Fruit fly (Drosophila melanogaster) whole organism, embryonic: Measurements from ENCODE around the gene kirre.

ENCODE experiments used
- Adf1 ChIP-seq: fragments of 200-800 bp; sonication (Bioruptor generic); IDR thresholded peaks from 2 replicates; pipeline ENCODE4 v1.3.6; 2022; ENCODE audit warnings: missing biosample characterization, missing genetic modification characterization
- Aef1 ChIP-seq: fragments of 200-800 bp; sonication (Bioruptor generic); IDR thresholded peaks from 3 replicates; pipeline ENCODE4 v1.3.6; 2022; ENCODE audit warnings: missing biosample characterization, missing genetic modification characterization
- Awh ChIP-seq: fragments of 200-800 bp; sonication (Bioruptor generic); IDR thresholded peaks from 2 replicates; pipeline ENCODE4, ENCODE4 v1.3.6; 2022; ENCODE audit warnings: missing biosample characterization, missing genetic modification characterization
- CG10565 ChIP-seq: fragments of 200-800 bp; sonication (Bioruptor generic); optimal IDR thresholded peaks from 3 replicates; lab custom pipeline; 2016; ENCODE audit warnings: missing biosample characterization, mild to moderate bottlenecking, missing genetic modification characterization
- CG11247 ChIP-seq: fragments of 200-800 bp; sonication (Bioruptor generic); IDR thresholded peaks from 2 replicates; pipeline ENCODE4 v1.3.6; 2022; ENCODE audit warnings: missing biosample characterization, missing genetic modification characterization
- CG11398 ChIP-seq: fragments of 200-800 bp; sonication (Bioruptor generic); optimal IDR thresholded peaks from 2 replicates; lab custom pipeline; 2016; ENCODE audit warnings: missing biosample characterization, missing genetic modification characterization
- CG11456 ChIP-seq: fragments of 200-800 bp; sonication (Bioruptor generic); IDR thresholded peaks from 3 replicates; pipeline ENCODE4 v1.3.6; 2022; ENCODE audit warnings: missing biosample characterization, missing genetic modification characterization
- CG12104 ChIP-seq: fragments of 200-800 bp; sonication (Bioruptor generic); optimal IDR thresholded peaks from 3 replicates; lab custom pipeline; 2016; ENCODE audit warnings: missing biosample characterization, missing genetic modification characterization
- CG13775 ChIP-seq: fragments of 200-800 bp; sonication (Bioruptor generic); optimal IDR thresholded peaks from 3 replicates; lab custom pipeline; 2017; ENCODE audit warnings: missing biosample characterization, mild to moderate bottlenecking, missing genetic modification characterization
- CG1602 ChIP-seq: fragments of 200-800 bp; sonication (Bioruptor generic); optimal IDR thresholded peaks from 3 replicates; lab custom pipeline; 2016; ENCODE audit warnings: missing biosample characterization, missing genetic modification characterization
- CG17359 ChIP-seq: fragments of 200-800 bp; sonication (Bioruptor generic); optimal IDR thresholded peaks from 3 replicates; lab custom pipeline; 2018; ENCODE audit warnings: missing biosample characterization, mild to moderate bottlenecking, missing genetic modification characterization, moderate library complexity
- CG2199 ChIP-seq: fragments of 200-800 bp; sonication (Bioruptor generic); IDR thresholded peaks from 3 replicates; pipeline ENCODE4 v1.3.6; 2022; ENCODE audit warnings: missing biosample characterization, missing genetic modification characterization
- CG33213 ChIP-seq: fragments of 200-800 bp; sonication (Bioruptor generic); optimal IDR thresholded peaks from 3 replicates; lab custom pipeline; 2016; ENCODE audit warnings: missing biosample characterization, missing genetic modification characterization
- CG3838 ChIP-seq: fragments of 200-800 bp; sonication (Bioruptor generic); optimal IDR thresholded peaks from 3 replicates; lab custom pipeline; 2016; ENCODE audit warnings: missing biosample characterization, missing genetic modification characterization
- CG6654 ChIP-seq: fragments of 200-800 bp; sonication (Bioruptor generic); optimal IDR thresholded peaks from 2 replicates; lab custom pipeline; 2017; ENCODE audit warnings: missing biosample characterization, mild to moderate bottlenecking, missing genetic modification characterization
- CG6765 ChIP-seq: fragments of 200-800 bp; sonication (Bioruptor generic); optimal IDR thresholded peaks from 3 replicates; lab custom pipeline; 2017; ENCODE audit warnings: missing biosample characterization, mild to moderate bottlenecking, missing genetic modification characterization
- CG7839 ChIP-seq: fragments of 200-800 bp; sonication (Bioruptor generic); optimal IDR thresholded peaks from 3 replicates; lab custom pipeline; 2018; ENCODE audit warnings: missing biosample characterization, mild to moderate bottlenecking, missing genetic modification characterization, moderate library complexity
- CG8089 ChIP-seq: fragments of 200-800 bp; sonication (Bioruptor generic); optimal IDR thresholded peaks from 3 replicates; lab custom pipeline; 2016; ENCODE audit warnings: missing biosample characterization, missing genetic modification characterization
- CG9437 ChIP-seq: fragments of 200-800 bp; sonication (Bioruptor generic); optimal IDR thresholded peaks from 2 replicates; lab custom pipeline; 2018; ENCODE audit warnings: missing biosample characterization, mild to moderate bottlenecking, missing genetic modification characterization
- CG9727 ChIP-seq: fragments of 200-800 bp; sonication (Bioruptor generic); optimal IDR thresholded peaks from 3 replicates; lab custom pipeline; 2017; ENCODE audit warnings: missing biosample characterization, mild to moderate bottlenecking, missing genetic modification characterization
- CG9817 ChIP-seq: fragments of 200-800 bp; sonication (Bioruptor generic); optimal IDR thresholded peaks from 2 replicates; lab custom pipeline; 2018; ENCODE audit warnings: missing biosample characterization, mild to moderate bottlenecking, missing genetic modification characterization, moderate library complexity
- CkIIα-i1 ChIP-seq: fragments of 200-800 bp; sonication (Bioruptor generic); IDR thresholded peaks from 2 replicates; pipeline ENCODE4 v1.3.6; 2022; ENCODE audit warnings: missing biosample characterization, missing genetic modification characterization
- Dbx ChIP-seq: fragments of 200-800 bp; sonication (Bioruptor generic); IDR thresholded peaks from 3 replicates; pipeline ENCODE4 v1.3.6; 2022; ENCODE audit warnings: missing biosample characterization, missing genetic modification characterization
- H15 ChIP-seq: fragments of 200-800 bp; sonication (Bioruptor generic); IDR thresholded peaks from 3 replicates; pipeline ENCODE4 v1.3.6; 2022; ENCODE audit warnings: missing biosample characterization, missing genetic modification characterization
- MBD-R2 ChIP-seq: fragments of 200-800 bp; sonication (Bioruptor generic); IDR thresholded peaks from 2 replicates; pipeline ENCODE4 v1.3.6; 2022; ENCODE audit warnings: missing biosample characterization, missing genetic modification characterization
- Rx ChIP-seq: fragments of 200-800 bp; sonication (Bioruptor generic); IDR thresholded peaks from 2 replicates; pipeline ENCODE4 v1.3.6; 2022; ENCODE audit warnings: missing biosample characterization, missing genetic modification characterization
- Scr ChIP-seq: fragments of 200-800 bp; sonication (Bioruptor generic); IDR thresholded peaks from 2 replicates; pipeline ENCODE4 v1.3.6; 2022; ENCODE audit warnings: missing biosample characterization, missing genetic modification characterization; ENCODE audit not compliant: partially characterized antibody
- Sry-β ChIP-seq: fragments of 200-800 bp; sonication (Bioruptor generic); optimal IDR thresholded peaks from 2 replicates; lab custom pipeline; 2018; ENCODE audit warnings: missing biosample characterization, mild to moderate bottlenecking, missing genetic modification characterization, moderate library complexity
- Xbp1 ChIP-seq: fragments of 200-800 bp; sonication (Bioruptor generic); optimal IDR thresholded peaks from 3 replicates; lab custom pipeline; 2016; ENCODE audit warnings: missing biosample characterization, mild to moderate bottlenecking, missing genetic modification characterization
- bcd ChIP-seq: fragments of 200-800 bp; sonication (Bioruptor generic); optimal IDR thresholded peaks from 2 replicates; lab custom pipeline; 2017; ENCODE audit warnings: missing biosample characterization, mild to moderate bottlenecking, missing genetic modification characterization
- ci ChIP-seq: fragments of 200-800 bp; sonication (Bioruptor generic); IDR thresholded peaks from 3 replicates; pipeline ENCODE4 v1.3.6; 2022; ENCODE audit warnings: missing biosample characterization, missing genetic modification characterization
- cwo ChIP-seq: fragments of 200-800 bp; sonication (Bioruptor generic); optimal IDR thresholded peaks from 3 replicates; lab custom pipeline; 2017; ENCODE audit warnings: missing biosample characterization, missing genetic modification characterization, mild to moderate bottlenecking, moderate library complexity, missing genetic modification reagents
- fu2 ChIP-seq: fragments of 200-800 bp; sonication (Bioruptor generic); optimal IDR thresholded peaks from 2 replicates; lab custom pipeline; 2016; ENCODE audit warnings: missing biosample characterization, missing genetic modification characterization
- gfzf ChIP-seq: fragments of 200-800 bp; sonication (Bioruptor generic); optimal IDR thresholded peaks from 2 replicates; lab custom pipeline; 2016; ENCODE audit warnings: missing biosample characterization, mild to moderate bottlenecking, missing genetic modification characterization, moderate library complexity
- grau ChIP-seq: fragments of 200-800 bp; optimal IDR thresholded peaks from 3 replicates; lab custom pipeline; 2019; ENCODE audit warnings: missing biosample characterization, mild to moderate bottlenecking, missing genetic modification characterization, moderate library complexity
- hb ChIP-seq: fragments of 200-800 bp; sonication (Bioruptor generic); IDR thresholded peaks from 3 replicates; pipeline ENCODE4 v1.3.6; 2022; ENCODE audit warnings: missing biosample characterization, missing genetic modification characterization; ENCODE audit not compliant: partially characterized antibody
- her ChIP-seq: fragments of 200-800 bp; sonication (Bioruptor generic); optimal IDR thresholded peaks from 2 replicates; lab custom pipeline; 2016; ENCODE audit warnings: missing biosample characterization, missing genetic modification characterization
- ind ChIP-seq: fragments of 200-800 bp; sonication (Bioruptor generic); optimal IDR thresholded peaks from 3 replicates; lab custom pipeline; 2016; ENCODE audit warnings: missing biosample characterization, missing genetic modification characterization
- kni ChIP-seq: fragments of 200-800 bp; sonication (Bioruptor generic); optimal IDR thresholded peaks from 3 replicates; lab custom pipeline; 2017; ENCODE audit warnings: mild to moderate bottlenecking, missing biosample characterization, missing genetic modification reagents, missing genetic modification characterization
- knrl ChIP-seq: fragments of 200-800 bp; sonication (Bioruptor generic); IDR thresholded peaks from 3 replicates; pipeline ENCODE4 v1.3.6; 2022; ENCODE audit warnings: missing biosample characterization, missing genetic modification characterization; ENCODE audit not compliant: partially characterized antibody
- lola ChIP-seq, 3 experiments: fragments of >200 bp in 2 of 3; fragments of 200-800 bp in 1 of 3; sonication (Bioruptor generic) in 1 of 3; optimal IDR thresholded peaks; 2 replicates each; lab custom pipeline; 2017 to 2019; ENCODE audit warnings: missing biosample characterization in 3 of 3, missing genetic modification characterization in 3 of 3, mild to moderate bottlenecking in 1 of 3, moderate library complexity in 1 of 3
- luna ChIP-seq: fragments of 200-800 bp; sonication (Bioruptor generic); optimal IDR thresholded peaks from 2 replicates; lab custom pipeline; 2016; ENCODE audit warnings: missing biosample characterization, missing genetic modification characterization
- nerfin-1 ChIP-seq: fragments of 200-800 bp; sonication (Bioruptor generic); optimal IDR thresholded peaks from 3 replicates; lab custom pipeline; 2019; ENCODE audit warnings: missing biosample characterization, mild to moderate bottlenecking, missing genetic modification characterization, moderate library complexity
- oc ChIP-seq: fragments of 200-800 bp; sonication (Bioruptor generic); optimal IDR thresholded peaks from 2 replicates; lab custom pipeline; 2018; ENCODE audit warnings: missing biosample characterization, mild to moderate bottlenecking, missing genetic modification characterization, moderate library complexity
- salm ChIP-seq: fragments of 200-800 bp; sonication (Bioruptor generic); optimal IDR thresholded peaks from 2 replicates; lab custom pipeline; 2018; ENCODE audit warnings: missing biosample characterization, mild to moderate bottlenecking, missing genetic modification characterization
- scrt ChIP-seq: fragments of 200-800 bp; sonication (Bioruptor generic); optimal IDR thresholded peaks from 2 replicates; lab custom pipeline; 2018; ENCODE audit warnings: missing biosample characterization, mild to moderate bottlenecking, missing genetic modification characterization, moderate library complexity
- tgo ChIP-seq: fragments of 200-800 bp; sonication (Bioruptor generic); IDR thresholded peaks from 3 replicates; pipeline ENCODE4 v1.3.6; 2022; ENCODE audit warnings: missing biosample characterization, missing genetic modification characterization
- unpg ChIP-seq: fragments of 200-800 bp; sonication (Bioruptor generic); optimal IDR thresholded peaks from 3 replicates; lab custom pipeline; 2018; ENCODE audit warnings: missing biosample characterization, mild to moderate bottlenecking, missing genetic modification characterization, moderate library complexity
- z ChIP-seq: fragments of 200-800 bp; sonication (Bioruptor generic); IDR thresholded peaks from 3 replicates; pipeline ENCODE4 v1.3.6; 2022; ENCODE audit warnings: missing biosample characterization, missing genetic modification characterization
- zfh2 ChIP-seq: fragments of 200-800 bp; sonication (Bioruptor generic); optimal IDR thresholded peaks from 2 replicates; lab custom pipeline; 2016; ENCODE audit warnings: missing biosample characterization, missing genetic modification characterization

Gene kirre

dm6 chrX:3097008-3097407 lies 356.8 kb downstream of the kirre start (continued):
- TF ChIP-seq her (GFP tag; lab: Kevin White, UChicago) (peak; percentile 86), grau (tag; lab: Kevin White, UChicago) (peak; percentile 89), Xbp1 (GFP tag; lab: Kevin White, UChicago) (peak; percentile 93), MBD-R2 (peak; percentile 59; the same call in 1 of the 2 replicates), CG6765 (GFP tag; lab: Kevin White, UChicago) (peak; percentile 23), nerfin-1 (peak; percentile 94), Dbx (GFP tag; lab: Robert Waterston, UW) (0 out of 3 replicates have a peak, but pooled peaks have one; percentile 38), hb (GFP tag; lab: Robert Waterston, UW) (no peak), CkIIα-i1 (GFP tag; lab: Robert Waterston, UW) (no peak), H15 (GFP tag; lab: Robert Waterston, UW) (peak; percentile 92), CG11456 (GFP tag; lab: Robert Waterston, UW) (peak; percentile 82), CG2199 (GFP tag; lab: Robert Waterston, UW) (peak; percentile 94), kni (GFP tag; lab: Kevin White, UChicago) (peak; percentile 94), Awh (GFP tag; lab: Robert Waterston, UW) (peak; percentile 92), Sry-β (GFP tag; lab: Kevin White, UChicago) (peak; percentile 70), zfh2 (GFP tag; lab: Kevin White, UChicago) (peak; percentile 38), CG33213 (peak; percentile 91), CG11398 (GFP tag; lab: Kevin White, UChicago) (peak; percentile 95), CG17359 (peak; percentile 93), knrl (GFP tag; lab: Robert Waterston, UW) (no peak), cwo (GFP tag; lab: Kevin White, UChicago) (peak; percentile 63), salm (tag; lab: Kevin White, UChicago) (peak; percentile 86), Scr (GFP tag; lab: Robert Waterston, UW) (no peak), CG10565 (GFP tag; lab: Kevin White, UChicago) (peak; percentile 79), lola (GFP tag; optimal IDR thresholded peaks at IDR 0.05; lab: Kevin White, UChicago) (peak in 1 of 3 experiments; percentile 97), unpg (GFP tag; lab: Kevin White, UChicago) (peak; percentile 94), ci (GFP tag; lab: Robert Waterston, UW) (peak; percentile 97), CG12104 (GFP tag; lab: Kevin White, UChicago) (peak; percentile 84), CG6654 (GFP tag; lab: Kevin White, UChicago) (peak; percentile 85), Adf1 (GFP tag; lab: Robert Waterston, UW) (0 out of 2 replicates have a peak, but pooled peaks have one; percentile 14), luna (GFP tag; lab: Kevin White, UChicago) (no peak), Rx (GFP tag; lab: Robert Waterston, UW) (peak; percentile 89), CG9727 (peak; percentile 95), scrt (GFP tag; lab: Kevin White, UChicago) (peak; percentile 74), CG1602 (peak; percentile 92), CG9437 (GFP tag; lab: Kevin White, UChicago) (peak; percentile 74), bcd (GFP tag; lab: Kevin White, UChicago) (peak; percentile 89), CG8089 (GFP tag; lab: Kevin White, UChicago) (peak; percentile 94), gfzf (GFP tag; lab: Kevin White, UChicago) (peak; percentile 7), CG3838 (GFP tag; lab: Kevin White, UChicago) (peak; percentile 76), ind (GFP tag; lab: Kevin White, UChicago) (peak; percentile 91), CG7839 (peak; percentile 93), CG13775 (peak; percentile 90), oc (tag; lab: Kevin White, UChicago) (peak; percentile 91), fu2 (GFP tag; lab: Kevin White, UChicago) (peak; percentile 89), z (GFP tag; lab: Robert Waterston, UW) (peak; percentile 65; the same call in 2 of the 3 replicates), CG11247 (peak; percentile 86), CG9817 (tag; lab: Kevin White, UChicago) (peak; percentile 86), tgo (GFP tag; lab: Robert Waterston, UW) (peak; percentile 89), Aef1 (GFP tag; lab: Robert Waterston, UW) (peak; percentile 83)
